Worm (Caenorhabditis elegans) whole organism, L4/young adult: Measurements from ENCODE around the gene C52B9.19.

Experiments
- W03F9.2 ChIP-seq: fragments of 150-350 bp; optimal IDR thresholded peaks from 2 replicates; lab custom pipeline; 2014; ENCODE audit warnings: missing biosample characterization, missing genetic modification characterization
- dao-5 ChIP-seq: sonication (generic microtip); optimal IDR thresholded peaks from 2 replicates; lab custom pipeline; 2016; ENCODE audit warnings: missing genotype, missing genetic modification characterization, moderate library complexity, missing compliant biosample characterization
- him-1 ChIP-seq: sonication (generic microtip); optimal IDR thresholded peaks from 2 replicates; lab custom pipeline; 2016; ENCODE audit warnings: missing genotype, missing genetic modification reagents, missing genetic modification characterization, missing compliant biosample characterization

The C52B9.19 gene

DNA sequence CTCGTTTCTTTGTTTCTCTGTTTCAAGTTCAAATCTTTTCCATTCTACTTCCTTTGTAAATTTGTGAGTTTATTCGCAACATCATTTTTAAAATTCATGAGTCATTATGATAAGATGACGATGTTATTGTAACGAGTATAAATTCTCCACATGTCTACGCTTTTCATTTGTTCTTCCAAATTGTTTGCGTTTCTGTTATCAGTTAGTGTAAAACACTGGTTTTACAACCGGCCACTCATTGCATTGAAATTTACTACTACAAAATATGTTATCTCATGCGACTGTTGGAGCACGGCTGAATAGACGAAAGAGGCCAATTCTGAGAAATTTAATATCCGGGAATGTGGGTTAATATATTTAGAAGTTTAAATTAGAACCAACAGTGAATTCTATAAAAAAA lies at the start of gene C52B9.19:
C52B9.19 (plus strand) TSS at position 176 of the 400 bp plus-strand sequence.
- TF ChIP-seq dao-5 (tag; lab: Kevin White, UChicago) (no peak), him-1 (tag; lab: Kevin White, UChicago) (no peak), W03F9.2 (tag; lab: Kevin White, UChicago) (no peak)

DNA sequence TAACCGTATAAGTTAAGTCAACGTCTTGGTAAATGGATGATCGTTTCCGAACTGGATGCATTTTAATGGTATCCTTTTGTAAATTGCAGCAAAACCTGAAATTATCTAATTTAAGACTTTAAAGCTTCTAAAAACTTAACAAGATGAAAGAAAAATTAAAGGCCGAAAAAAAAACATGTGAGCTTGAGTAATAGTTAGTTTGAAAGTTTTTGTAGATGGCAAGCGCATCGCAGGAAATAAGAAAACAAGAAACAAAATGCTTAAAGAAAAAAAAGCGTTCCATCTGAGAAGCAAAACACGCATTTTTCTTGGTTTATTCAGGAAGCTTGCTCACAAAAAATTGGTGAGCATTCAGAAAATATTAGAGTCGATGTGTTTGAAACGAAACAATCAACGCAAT lies 46.6 kb upstream of the C52B9.19 start, which contains the start of gene rab-37:
rab-37 (minus strand) TSS at position 101 of the 400 bp plus-strand sequence.
- TF ChIP-seq him-1 (tag; lab: Kevin White, UChicago) (no peak), dao-5 (tag; lab: Kevin White, UChicago) (no peak), W03F9.2 (tag; lab: Kevin White, UChicago) (no peak)

DNA sequence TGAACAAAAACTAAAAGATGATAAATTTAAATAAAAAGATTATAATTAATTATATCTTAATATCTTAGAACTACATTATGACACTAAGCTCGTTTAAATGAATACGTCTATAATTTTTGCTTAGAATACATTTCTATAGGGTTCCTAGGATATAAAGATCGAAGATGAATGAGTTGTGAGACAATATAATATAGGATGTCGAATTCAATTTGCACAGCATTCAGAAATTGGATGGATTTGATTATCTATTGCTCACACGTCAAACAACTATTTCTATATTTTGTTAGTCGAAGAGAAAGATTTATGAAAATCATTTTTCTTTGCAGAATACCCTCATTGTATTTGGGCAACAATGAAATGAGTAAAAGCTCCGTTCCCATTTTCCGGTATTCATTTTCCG lies 43.4 kb upstream of the C52B9.19 start:
- TF ChIP-seq W03F9.2 (tag; lab: Kevin White, UChicago) (no peak), dao-5 (tag; lab: Kevin White, UChicago) (no peak), him-1 (tag; lab: Kevin White, UChicago) (no peak)

DNA sequence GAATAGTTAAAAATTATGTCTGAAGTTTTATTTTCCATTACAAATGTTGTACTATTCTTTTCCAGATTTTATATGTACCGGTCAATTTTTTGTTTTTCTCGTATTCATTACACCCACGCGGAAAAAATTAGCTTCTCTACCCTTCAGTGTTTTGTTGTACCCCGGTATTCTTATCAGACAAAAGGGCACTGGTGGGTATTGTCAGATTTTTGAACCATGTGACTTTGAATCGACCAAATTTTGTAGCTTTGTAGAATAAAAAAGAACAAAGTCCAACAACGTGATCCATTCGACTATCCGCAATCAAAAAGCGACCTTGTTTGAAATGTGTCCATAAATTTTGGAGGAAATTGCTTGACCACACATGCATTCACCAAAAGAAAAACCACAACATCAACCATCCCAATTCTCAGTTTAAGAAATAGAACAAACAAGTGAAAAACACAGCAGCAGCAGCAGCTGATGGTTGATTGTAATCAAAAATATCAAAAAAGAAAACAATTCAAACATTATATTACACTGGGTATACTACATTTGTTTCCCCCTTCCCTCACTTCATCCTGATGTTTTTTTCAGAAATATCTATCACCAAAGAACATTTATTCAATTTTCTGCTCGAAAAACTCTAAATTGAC lies 37.7 kb upstream of the C52B9.19 start:
- no peak for TF ChIP-seq W03F9.2 (tag; lab: Kevin White, UChicago)
- no peak for TF ChIP-seq dao-5 (tag; lab: Kevin White, UChicago)
- TF ChIP-seq him-1 (tag; lab: Kevin White, UChicago), result no peak

DNA sequence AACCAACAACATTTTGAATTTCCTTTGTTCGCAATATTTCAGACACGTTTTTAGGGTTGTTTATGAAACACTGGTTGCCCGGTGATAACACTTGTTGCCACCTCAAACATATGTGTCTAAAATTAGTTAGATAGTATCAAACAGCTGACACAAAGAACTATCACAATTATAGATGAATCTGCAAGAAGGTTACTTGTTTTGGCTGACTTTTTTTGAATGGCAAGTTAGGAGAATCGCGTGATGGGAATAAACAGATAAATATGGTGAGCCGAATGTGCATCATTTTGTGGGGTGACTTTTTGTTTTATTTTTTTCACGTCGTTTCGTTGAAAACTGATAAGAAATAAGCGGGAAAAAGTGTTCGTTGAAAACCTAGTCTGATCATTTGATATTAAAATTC lies 37.2 kb upstream of the C52B9.19 start:
- TF ChIP-seq dao-5 (tag; lab: Kevin White, UChicago) (no peak), W03F9.2 (tag; lab: Kevin White, UChicago) (peak; percentile 3), him-1 (tag; lab: Kevin White, UChicago) (no peak)

DNA sequence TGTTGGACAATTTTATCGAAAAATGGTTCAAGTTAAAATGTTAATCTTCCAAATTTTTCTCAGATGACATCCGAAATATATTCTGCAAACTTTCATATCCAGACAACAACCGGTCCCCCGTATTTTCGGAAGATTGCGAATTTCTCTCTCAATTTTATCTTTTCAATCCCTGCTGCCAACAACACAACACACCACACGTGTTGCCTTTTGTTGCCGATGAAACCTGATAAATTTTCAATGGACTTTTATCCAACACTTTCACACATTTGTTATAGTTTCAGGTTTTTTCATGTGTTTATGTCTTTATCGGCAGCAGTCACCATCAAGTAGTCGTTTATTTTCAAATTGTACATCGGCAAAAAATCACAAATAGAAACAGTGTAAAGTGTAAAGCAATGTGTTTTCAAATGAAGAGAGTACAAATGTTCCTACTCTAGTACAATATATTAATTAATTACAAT lies 36.1 kb upstream of the C52B9.19 start:
- no peak for TF ChIP-seq him-1 (tag; lab: Kevin White, UChicago)
- TF ChIP-seq W03F9.2 (tag; lab: Kevin White, UChicago), result no peak
- no peak for TF ChIP-seq dao-5 (tag; lab: Kevin White, UChicago)

DNA sequence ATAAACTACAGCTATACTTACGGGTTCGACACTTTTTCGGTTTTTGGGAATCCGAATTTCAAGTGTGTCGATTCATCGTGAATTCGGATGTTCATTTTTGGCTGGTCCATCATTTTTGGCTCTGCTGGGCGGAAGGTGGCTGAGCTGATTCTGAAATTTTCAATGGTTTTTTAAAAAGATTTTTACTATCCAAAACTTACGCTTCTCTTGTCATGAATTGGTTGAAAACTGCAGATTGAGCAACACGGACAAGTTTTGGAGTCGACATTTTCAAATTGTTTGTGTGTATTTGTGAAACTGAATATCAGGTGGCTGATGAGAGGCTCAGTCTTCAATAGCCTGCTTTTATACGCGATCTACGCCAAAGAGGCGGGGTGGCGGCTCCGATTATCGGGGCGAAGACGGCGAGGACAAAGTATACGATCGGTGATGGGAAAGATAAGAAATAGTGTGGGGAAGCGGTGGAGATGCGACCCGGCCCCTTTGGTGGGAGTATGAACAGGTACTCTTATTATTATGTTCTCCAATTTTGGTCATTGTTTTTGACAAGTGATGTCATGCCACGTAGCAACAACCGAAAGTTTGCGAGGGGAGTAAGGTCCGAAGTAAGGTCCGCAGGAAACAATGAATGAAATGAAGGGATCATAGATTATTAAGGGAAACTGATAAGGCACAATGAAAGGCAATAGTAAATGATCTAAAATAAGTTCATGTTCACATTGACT lies 35.3 kb upstream of the C52B9.19 start, which contains the start of gene F48D6.4:
F48D6.4 (minus strand) TSS at position 346 of the 725 bp plus-strand sequence.
- peak; percentile 44 for TF ChIP-seq dao-5 (tag; lab: Kevin White, UChicago)
- TF ChIP-seq him-1 (tag; lab: Kevin White, UChicago), result no peak
- TF ChIP-seq W03F9.2 (tag; lab: Kevin White, UChicago), result no peak

DNA sequence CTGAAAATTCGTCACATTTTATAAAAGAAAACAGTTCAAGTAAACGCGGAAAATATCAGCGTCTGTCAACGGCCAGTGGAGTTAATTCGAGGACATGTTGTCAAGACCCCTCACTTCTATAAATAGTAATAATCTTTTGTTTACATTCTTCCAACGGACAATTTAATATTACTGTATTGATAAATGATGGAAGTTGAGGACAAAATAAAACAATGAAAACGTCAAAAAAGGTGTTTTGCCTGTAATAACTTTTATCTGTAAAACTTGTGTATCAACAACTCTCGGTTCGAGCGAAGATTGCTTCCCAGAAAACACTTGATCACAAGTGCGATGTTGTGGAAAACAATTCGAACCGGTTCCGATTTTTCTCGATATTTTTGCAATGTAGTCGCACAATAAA lies 33.9 kb upstream of the C52B9.19 start:
- no peak for TF ChIP-seq him-1 (tag; lab: Kevin White, UChicago)
- no peak for TF ChIP-seq dao-5 (tag; lab: Kevin White, UChicago)
- TF ChIP-seq W03F9.2 (tag; lab: Kevin White, UChicago), result no peak

DNA sequence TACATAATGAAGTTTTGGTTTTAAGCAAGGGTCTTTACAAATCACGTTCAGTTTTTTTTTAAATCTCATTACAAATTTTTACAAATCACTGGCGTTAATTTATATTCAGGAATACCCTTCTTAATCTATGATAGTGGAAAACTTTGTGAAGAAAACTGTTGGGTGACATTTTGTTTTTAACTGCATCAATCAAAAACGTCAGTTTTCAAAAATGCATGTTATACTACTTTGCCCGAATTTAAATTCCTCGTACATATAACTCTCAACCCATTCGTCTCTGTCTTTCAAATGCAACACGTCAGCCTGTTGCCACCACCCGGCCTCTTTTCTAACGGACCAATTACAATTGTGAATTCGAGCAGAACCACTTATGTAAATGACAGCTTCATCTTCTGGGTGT lies 33.4 kb upstream of the C52B9.19 start, which contains the start of gene hlh-13:
hlh-13 (plus strand) TSS at position 301 of the 400 bp plus-strand sequence.
- TF ChIP-seq W03F9.2 (tag; lab: Kevin White, UChicago), result no peak
- TF ChIP-seq him-1 (tag; lab: Kevin White, UChicago), result no peak
- no peak for TF ChIP-seq dao-5 (tag; lab: Kevin White, UChicago)

DNA sequence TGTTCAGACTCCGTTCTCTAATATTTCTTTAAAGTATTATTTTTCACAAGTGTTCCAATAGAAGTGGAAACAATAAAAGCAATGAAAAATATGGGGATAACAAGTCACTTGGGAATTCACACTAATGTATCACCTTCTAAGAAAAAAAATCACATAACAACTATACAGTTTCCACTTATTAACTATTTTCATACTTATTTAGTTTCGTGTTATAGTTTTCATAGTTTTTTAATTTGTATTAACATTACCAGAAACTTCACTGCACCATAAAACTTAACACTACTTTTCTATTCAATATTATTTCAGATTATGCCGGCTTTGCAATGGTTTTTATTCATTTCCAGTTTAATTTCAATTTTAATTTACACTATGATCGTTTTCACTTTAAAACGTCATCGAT lies 30.3 kb upstream of the C52B9.19 start, which contains the start of gene srv-5:
srv-5 (plus strand) TSS at position 301 of the 400 bp plus-strand sequence.
- TF ChIP-seq W03F9.2 (tag; lab: Kevin White, UChicago) (no peak), dao-5 (tag; lab: Kevin White, UChicago) (no peak), him-1 (tag; lab: Kevin White, UChicago) (no peak)

DNA sequence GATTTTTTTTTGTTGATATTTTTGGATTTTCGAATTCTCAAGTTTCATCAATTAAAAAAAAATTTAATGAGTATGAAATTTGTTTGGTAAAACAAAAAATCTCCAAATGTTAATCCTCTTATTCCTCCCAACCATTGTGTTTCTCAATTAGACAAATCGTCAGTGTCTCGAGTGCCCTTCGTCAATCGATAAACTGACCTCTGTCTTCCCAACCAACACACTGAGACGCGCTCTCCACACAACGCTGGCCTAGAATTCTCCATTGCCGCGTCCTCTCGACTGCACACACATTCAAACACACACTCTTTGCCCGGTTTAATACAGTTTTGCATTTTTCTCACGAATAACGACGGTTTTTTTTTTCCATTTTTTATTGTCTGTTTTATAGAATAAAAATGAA lies 27.6 kb upstream of the C52B9.19 start, which contains the start of gene taf-11.1:
taf-11.1 (plus strand) TSS at position 389 of the 400 bp plus-strand sequence.
- TF ChIP-seq him-1 (tag; lab: Kevin White, UChicago), result no peak
- no peak for TF ChIP-seq W03F9.2 (tag; lab: Kevin White, UChicago)
- TF ChIP-seq dao-5 (tag; lab: Kevin White, UChicago), result no peak

DNA sequence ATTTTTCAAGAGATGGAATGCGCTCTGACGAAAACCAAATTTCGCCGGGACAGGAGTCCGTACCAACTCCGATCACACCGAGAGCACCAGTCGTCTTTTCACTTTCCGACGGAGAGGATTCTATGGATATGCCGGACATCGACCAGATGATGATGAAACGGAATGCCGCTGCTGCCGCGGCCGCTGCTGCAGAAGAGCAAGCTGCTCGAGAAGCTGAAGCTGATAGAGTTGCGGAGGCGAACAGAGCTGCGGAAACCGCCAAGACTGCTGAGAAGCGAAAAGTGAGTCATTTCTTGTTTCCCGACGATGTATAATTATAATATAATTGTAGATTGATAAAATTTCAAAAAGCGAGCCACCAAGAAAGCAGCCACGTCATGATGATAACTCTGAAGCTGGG lies 27.0 kb upstream of the C52B9.19 start:
- TF ChIP-seq W03F9.2 (tag; lab: Kevin White, UChicago) (no peak), him-1 (tag; lab: Kevin White, UChicago) (no peak), dao-5 (tag; lab: Kevin White, UChicago) (no peak)

DNA sequence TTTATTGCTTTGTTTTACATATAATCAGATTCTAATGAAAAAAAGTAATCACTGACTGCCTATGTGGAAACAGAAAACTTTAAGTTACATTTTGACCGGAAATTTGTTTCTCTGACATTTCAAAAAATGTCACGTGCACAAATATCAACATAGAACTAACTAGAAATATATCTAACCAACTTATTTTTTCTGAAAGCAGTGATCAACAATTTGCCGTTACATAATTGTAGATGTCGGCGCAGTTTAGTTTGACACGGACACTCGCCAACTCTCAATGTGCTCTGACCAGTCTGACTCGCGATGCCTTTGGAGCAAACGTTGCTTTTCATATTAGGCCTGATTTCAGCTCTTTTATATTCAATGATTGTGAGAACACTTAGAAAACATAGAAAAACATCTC lies 25.6 kb upstream of the C52B9.19 start, which contains the start of gene srv-6:
srv-6 (plus strand) TSS at position 301 of the 400 bp plus-strand sequence.
- TF ChIP-seq him-1 (tag; lab: Kevin White, UChicago), result no peak
- TF ChIP-seq W03F9.2 (tag; lab: Kevin White, UChicago), result no peak
- TF ChIP-seq dao-5 (tag; lab: Kevin White, UChicago), result no peak
